Worm (Caenorhabditis elegans): ENCODE measurements around the gene inpp-4B.
A peak's percentile ranks its signal among the peaks of the same experiment; 100 is the strongest.

The inpp-4B gene

DNA sequence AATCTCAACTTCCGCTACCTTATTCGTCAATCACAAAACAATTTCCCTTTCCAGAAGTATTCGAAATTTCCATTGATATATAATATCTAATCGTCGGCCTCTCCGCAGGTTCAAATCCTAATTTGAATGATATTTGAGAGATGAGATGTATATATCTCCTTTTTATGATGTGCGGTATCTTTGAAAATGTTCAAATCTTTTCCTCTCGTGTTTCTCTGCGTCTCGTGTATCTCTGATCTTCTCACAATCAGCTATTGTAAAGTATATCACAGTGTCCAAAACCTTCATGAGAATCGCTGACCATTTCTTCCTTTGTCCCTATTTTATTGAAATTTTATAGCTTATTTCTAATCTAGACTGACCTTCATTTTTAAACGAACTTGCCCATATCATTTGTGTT is 23.1 kb upstream of the inpp-4B start:
- TF ChIP-seq cnd-1 (tag; optimal IDR thresholded peaks at IDR 0.05) (no peak), sptf-1 (tag; optimal IDR thresholded peaks at IDR 0.05) (no peak), ceh-43 (GFP tag; optimal IDR thresholded peaks at IDR 0.05) (no peak), pha-4 (tag; optimal IDR thresholded peaks at IDR 0.05) (no peak), mab-5 (tag; optimal IDR thresholded peaks at IDR 0.05) (no peak), unc-120 (tag; optimal IDR thresholded peaks at IDR 0.05; ENCODE audit: poor library complexity, severe bottlenecking) (no peak), lsy-2 (tag; optimal IDR thresholded peaks at IDR 0.05) (no peak), elt-3 (tag; optimal IDR thresholded peaks at IDR 0.05) (no peak)

- TF ChIP-seq ztf-11 (tag; optimal IDR thresholded peaks at IDR 0.05): no peak
- TF ChIP-seq nhr-237 (tag; optimal IDR thresholded peaks at IDR 0.05): no peak
- no peak for TF ChIP-seq bed-3 (GFP tag; optimal IDR thresholded peaks at IDR 0.05)
- no peak for TF ChIP-seq mab-5 (tag; optimal IDR thresholded peaks at IDR 0.05)
- TF ChIP-seq ceh-83 (GFP tag; optimal IDR thresholded peaks at IDR 0.05): no peak
- TF ChIP-seq flh-1 (GFP tag; optimal IDR thresholded peaks at IDR 0.05): no peak
- no peak for TF ChIP-seq nhr-12 (tag; optimal IDR thresholded peaks at IDR 0.05)
- no peak for TF ChIP-seq pha-4 (tag; optimal IDR thresholded peaks at IDR 0.05)
- no peak for TF ChIP-seq nhr-2 (tag; optimal IDR thresholded peaks at IDR 0.05)
- no peak for TF ChIP-seq drap-1 (GFP tag; optimal IDR thresholded peaks at IDR 0.05)
- no peak for TF ChIP-seq ces-1 (GFP tag; optimal IDR thresholded peaks at IDR 0.05)
- no peak for TF ChIP-seq unc-62 (GFP tag; optimal IDR thresholded peaks at IDR 0.05)
- TF ChIP-seq lin-32 (GFP tag; optimal IDR thresholded peaks at IDR 0.05): no peak
- no peak for TF ChIP-seq ceh-39 (tag; optimal IDR thresholded peaks at IDR 0.05)
- TF ChIP-seq unc-120 (tag; optimal IDR thresholded peaks at IDR 0.05; ENCODE audit: poor library complexity, severe bottlenecking): no peak
- TF ChIP-seq cnd-1 (tag; optimal IDR thresholded peaks at IDR 0.05): no peak
- TF ChIP-seq zip-8 (tag; optimal IDR thresholded peaks at IDR 0.05): no peak
- no peak for TF ChIP-seq ceh-43 (GFP tag; optimal IDR thresholded peaks at IDR 0.05)
- TF ChIP-seq lin-13 (tag; optimal IDR thresholded peaks at IDR 0.05): no peak
- no peak for TF ChIP-seq mls-2 (tag; optimal IDR thresholded peaks at IDR 0.05)
Measured at ce11 chrIII:10285623-10286022, 18.9 kb upstream of the inpp-4B start, which contains the start of gene K10G9.2. TSS of gene K10G9.2 (plus strand) at chrIII:10285923.

DNA sequence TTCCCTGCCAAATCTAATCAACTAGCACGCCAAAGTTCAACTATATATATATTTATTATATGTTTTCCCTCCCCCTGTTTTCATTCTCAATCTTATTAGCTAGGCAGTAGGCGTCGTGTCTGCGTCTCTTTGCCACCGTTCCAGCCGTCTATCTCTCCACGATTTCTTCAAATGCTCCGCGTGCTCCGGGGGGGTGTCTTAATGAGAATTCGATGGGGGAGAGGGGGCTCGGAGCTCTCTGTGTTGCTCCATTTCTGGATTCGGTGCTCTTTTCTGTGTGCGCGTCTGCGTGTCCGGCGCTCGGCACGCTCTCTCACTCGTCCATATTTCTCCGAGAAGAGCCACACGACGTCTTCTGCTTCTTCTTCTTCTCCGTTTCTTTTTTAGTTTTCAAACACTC is 17.5 kb upstream of the inpp-4B start:
- peak; percentile 69 for TF ChIP-seq mls-2 (tag; optimal IDR thresholded peaks at IDR 0.05)
- peak; percentile 38 for TF ChIP-seq M03D4.4 (tag; optimal IDR thresholded peaks at IDR 0.05)
- TF ChIP-seq zip-8 (tag; optimal IDR thresholded peaks at IDR 0.05): no peak
- peak; percentile 99 for TF ChIP-seq ces-1 (GFP tag; optimal IDR thresholded peaks at IDR 0.05)
- TF ChIP-seq lsy-2 (tag; optimal IDR thresholded peaks at IDR 0.05): peak; percentile 0
- no peak for TF ChIP-seq pha-4 (tag; optimal IDR thresholded peaks at IDR 0.05)
- TF ChIP-seq sptf-1 (tag; optimal IDR thresholded peaks at IDR 0.05): peak; percentile 45
- TF ChIP-seq unc-120 (tag; optimal IDR thresholded peaks at IDR 0.05; ENCODE audit: poor library complexity, severe bottlenecking): peak; percentile 68
- no peak for TF ChIP-seq nhr-28 (tag; optimal IDR thresholded peaks at IDR 0.05)

- TF ChIP-seq unc-120 (tag; optimal IDR thresholded peaks at IDR 0.05; ENCODE audit: poor library complexity, severe bottlenecking) (no peak), mep-1 (tag; optimal IDR thresholded peaks at IDR 0.05) (no peak), bed-3 (GFP tag; optimal IDR thresholded peaks at IDR 0.05) (no peak), elt-3 (tag; optimal IDR thresholded peaks at IDR 0.05) (no peak), tbx-8 (GFP tag; optimal IDR thresholded peaks at IDR 0.05) (no peak), mab-5 (tag; optimal IDR thresholded peaks at IDR 0.05) (no peak), ztf-11 (tag; optimal IDR thresholded peaks at IDR 0.05) (no peak), nhr-76 (tag; optimal IDR thresholded peaks at IDR 0.05) (no peak), mls-2 (tag; optimal IDR thresholded peaks at IDR 0.05) (no peak), ceh-39 (tag; optimal IDR thresholded peaks at IDR 0.05) (no peak), blmp-1 (tag; optimal IDR thresholded peaks at IDR 0.05) (no peak)
Measured at ce11 chrIII:10278826-10279225, 12.1 kb upstream of the inpp-4B start, which contains the start of gene pad-2. TSS of gene pad-2 (plus strand) at chrIII:10279126.

DNA sequence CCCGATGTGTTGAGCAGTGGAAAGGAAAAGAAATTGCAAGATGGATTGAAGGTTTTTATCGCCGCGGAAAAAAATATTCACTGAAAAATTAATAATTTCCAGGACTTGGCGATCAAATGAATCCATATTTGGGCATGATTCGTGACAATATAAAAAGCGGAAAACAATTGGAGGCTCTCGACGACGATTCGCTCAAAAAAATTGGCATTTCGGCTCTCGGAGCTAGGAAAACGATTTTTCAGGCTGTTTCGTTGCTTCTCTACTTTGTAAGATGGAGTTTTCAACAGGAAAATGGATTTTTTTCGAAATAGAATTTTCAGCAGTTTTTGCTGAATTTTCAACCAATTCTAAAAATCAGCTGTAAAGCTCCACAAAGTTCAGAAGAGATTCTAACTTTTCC is 5.1 kb upstream of the inpp-4B start:
- TF ChIP-seq tbx-8 (GFP tag; optimal IDR thresholded peaks at IDR 0.05) (no peak), snpc-4 (tag; optimal IDR thresholded peaks at IDR 0.05) (no peak), ham-2 (GFP tag; optimal IDR thresholded peaks at IDR 0.05) (no peak), zip-8 (tag; optimal IDR thresholded peaks at IDR 0.05) (no peak), nhr-76 (tag; optimal IDR thresholded peaks at IDR 0.05) (no peak), ceh-39 (tag; optimal IDR thresholded peaks at IDR 0.05) (no peak), M03D4.4 (tag; optimal IDR thresholded peaks at IDR 0.05) (no peak), elt-3 (tag; optimal IDR thresholded peaks at IDR 0.05) (no peak), flh-1 (GFP tag; optimal IDR thresholded peaks at IDR 0.05) (no peak), sem-2 (GFP tag; optimal IDR thresholded peaks at IDR 0.05) (no peak), lsy-2 (tag; optimal IDR thresholded peaks at IDR 0.05) (no peak), mls-2 (tag; optimal IDR thresholded peaks at IDR 0.05) (no peak), pha-4 (tag; optimal IDR thresholded peaks at IDR 0.05) (no peak)
